Worm (Caenorhabditis elegans) whole organism, L2 larva: ENCODE measurements around the gene Y47D7A.18.

ENCODE experiments used
- ceh-82 ChIP-seq: fragments of 150-350 bp; optimal IDR thresholded peaks from 2 replicates; lab custom pipeline; 2014; ENCODE audit warnings: missing biosample characterization, missing genetic modification characterization
- nhr-6 ChIP-seq: fragments of 150-350 bp; optimal IDR thresholded peaks from 2 replicates; lab custom pipeline; 2014; ENCODE audit warnings: missing biosample characterization, missing genetic modification characterization

- TF ChIP-seq ceh-82 (tag; lab: Kevin White, UChicago), result no peak
- no peak for TF ChIP-seq nhr-6 (tag; lab: Kevin White, UChicago)
Observed at ce11 chrV:4454634-4455033, 38.0 kb upstream of the Y47D7A.18 start, which contains the start of gene gnrr-5.
